Worm (Caenorhabditis elegans): Measurements from ENCODE around the gene tsp-10.

- TF ChIP-seq nhr-80 (tag; optimal IDR thresholded peaks at IDR 0.05) (no peak), ama-1 (optimal IDR thresholded peaks at IDR 0.05) (no peak), ama-1 (GFP tag; optimal IDR thresholded peaks at IDR 0.05) (no peak), snpc-4 (GFP tag; optimal IDR thresholded peaks at IDR 0.05) (no peak), snpc-4 (tag; optimal IDR thresholded peaks at IDR 0.05) (no peak), cebp-1 (GFP tag; IDR thresholded peaks at IDR 0.05) (no peak), cebp-1 (tag; optimal IDR thresholded peaks at IDR 0.05) (no peak)
These were observed 36.4 kb downstream of the tsp-10 start, which contains the start of the genes srx-95 and fis-1 for ce11 chrII:6754671-6755224.

Data from whole organism, young adult.